Worm (Caenorhabditis elegans) whole organism, midembryonic: ENCODE results near the gene rmd-2.

Experiments used
- cog-1 ChIP-seq: sonication (generic microtip); optimal IDR thresholded peaks from 2 replicates; lab custom pipeline; 2016; ENCODE audit warnings: missing genetic modification characterization, missing compliant biosample characterization
- ztf-29 ChIP-seq: fragments of 200-800 bp; sonication (Bioruptor generic); IDR thresholded peaks from 2 replicates; pipeline ENCODE4 v1.3.6; 2022; ENCODE audit warnings: missing genetic modification reagents, missing genetic modification characterization, missing compliant biosample characterization

DNA sequence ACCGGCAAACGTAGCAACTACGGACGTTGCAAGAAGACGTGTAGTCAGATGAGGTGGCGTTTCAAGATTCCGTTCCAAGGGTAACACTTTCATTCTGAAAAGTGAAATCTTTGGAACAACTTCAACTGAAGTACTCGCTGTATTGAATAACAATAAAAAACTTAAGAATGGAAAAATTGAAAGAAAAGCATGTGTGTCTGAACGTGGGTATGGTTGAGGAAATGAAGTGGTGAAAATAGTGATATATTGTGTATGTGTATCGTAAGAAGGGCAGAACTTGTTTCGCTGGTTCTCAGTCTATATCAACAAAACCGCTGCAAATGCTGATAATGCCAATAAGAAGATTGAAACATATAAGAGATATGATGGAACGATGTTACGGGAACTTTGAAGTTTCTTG, 9.7 kb upstream of the rmd-2 start, which contains the start of gene K08H10.6:
- TF ChIP-seq ztf-29 (GFP tag; lab: Robert Waterston, UW) (no peak), cog-1 (tag; lab: Kevin White, UChicago) (no peak)
